Fruit fly (Drosophila melanogaster): ENCODE results near the gene Ir94c.

Gene Ir94c

dm6 chr3R:22145425-22146411 is 26.5 kb upstream of the Ir94c start (continued):
- peak; percentile 56 for TF ChIP-seq lab (GFP tag; optimal IDR thresholded peaks at IDR 0.05)
- TF ChIP-seq maf-S (GFP tag; optimal IDR thresholded peaks at IDR 0.05) = peak; percentile 23
- peak; percentile 44 for TF ChIP-seq stwl (tag; optimal IDR thresholded peaks at IDR 0.05)
- TF ChIP-seq Dbx (GFP tag; IDR thresholded peaks at IDR 0.05) = no peak
- no peak for TF ChIP-seq Dek (tag; optimal IDR thresholded peaks at IDR 0.05)
- no peak for TF ChIP-seq CG13894 (tag; optimal IDR thresholded peaks at IDR 0.05)
- TF ChIP-seq Trl (optimal IDR thresholded peaks at IDR 0.05) = no peak
- peak; percentile 73 for TF ChIP-seq Trl (GFP tag; optimal IDR thresholded peaks at IDR 0.05)
- peak; percentile 23; the same call in 1 of the 2 replicates for TF ChIP-seq wdn (GFP tag; IDR thresholded peaks at IDR 0.05)
- TF ChIP-seq Hey (tag; optimal IDR thresholded peaks at IDR 0.05) = no peak
- TF ChIP-seq CG7987 (GFP tag; optimal IDR thresholded peaks at IDR 0.05) = peak; percentile 45
- no peak for TF ChIP-seq ash1 (GFP tag; optimal IDR thresholded peaks at IDR 0.05)
- TF ChIP-seq Doc2 (GFP tag; IDR thresholded peaks at IDR 0.05) = no peak
- peak; percentile 3 for TF ChIP-seq CHES-1-like (GFP tag; optimal IDR thresholded peaks at IDR 0.05)
- TF ChIP-seq pzg (GFP tag; optimal IDR thresholded peaks at IDR 0.05) = no peak
- TF ChIP-seq Myb (GFP tag; optimal IDR thresholded peaks at IDR 0.05) = no peak
- TF ChIP-seq CG8089 (GFP tag; optimal IDR thresholded peaks at IDR 0.05) = peak; percentile 25
- peak; percentile 42 for TF ChIP-seq CG18764 (GFP tag; optimal IDR thresholded peaks at IDR 0.05)
- TF ChIP-seq CG17912 (GFP tag; optimal IDR thresholded peaks at IDR 0.05) = no peak
- TF ChIP-seq gce (GFP tag; IDR thresholded peaks at IDR 0.05) = peak; percentile 78; the same call in 1 of the 3 replicates
- TF ChIP-seq Abd-B (GFP tag; optimal IDR thresholded peaks at IDR 0.05) = peak; percentile 76
- TF ChIP-seq CG10654 (GFP tag; optimal IDR thresholded peaks at IDR 0.05) = peak; percentile 63
- TF ChIP-seq amos (GFP tag; IDR thresholded peaks at IDR 0.05; ENCODE audit: partially characterized antibody) = no peak
- peak; percentile 11 for TF ChIP-seq cato (GFP tag; optimal IDR thresholded peaks at IDR 0.05; ENCODE audit: borderline replicate concordance)
- no peak for TF ChIP-seq ham (GFP tag; IDR thresholded peaks at IDR 0.05)
- peak in 1 of 2 experiments; percentile 90 for TF ChIP-seq bsh (GFP tag; optimal IDR thresholded peaks at IDR 0.05)
- TF ChIP-seq Sox102F (GFP tag; optimal IDR thresholded peaks at IDR 0.05) = peak; percentile 83
- no peak for TF ChIP-seq Opbp (GFP tag; IDR thresholded peaks at IDR 0.05; ENCODE audit: partially characterized antibody)
- TF ChIP-seq ac (GFP tag; optimal IDR thresholded peaks at IDR 0.05) = peak; percentile 73
- no peak for TF ChIP-seq prd (optimal IDR thresholded peaks at IDR 0.05)
- TF ChIP-seq prd (GFP tag; IDR thresholded peaks at IDR 0.05) = peak; percentile 95
- peak; percentile 80 for TF ChIP-seq jumu (GFP tag; optimal IDR thresholded peaks at IDR 0.05)
- TF ChIP-seq CG11723 (GFP tag; optimal IDR thresholded peaks at IDR 0.05) = peak; percentile 35
- TF ChIP-seq vfl (GFP tag; optimal IDR thresholded peaks at IDR 0.05) = no peak
- TF ChIP-seq CG2116 (GFP tag; optimal IDR thresholded peaks at IDR 0.05) = no peak
- TF ChIP-seq CG17328 (GFP tag; IDR thresholded peaks at IDR 0.05) = peak; percentile 88
- no peak for TF ChIP-seq disco-r (GFP tag; optimal IDR thresholded peaks at IDR 0.05)
- no peak for TF ChIP-seq D (optimal IDR thresholded peaks at IDR 0.05)
- peak; percentile 78 for TF ChIP-seq D (GFP tag; optimal IDR thresholded peaks at IDR 0.05)
- TF ChIP-seq B-H1 (GFP tag; IDR thresholded peaks at IDR 0.05) = peak; percentile 67
- no peak for TF ChIP-seq fd3F (GFP tag; optimal IDR thresholded peaks at IDR 0.05)
- no peak for TF ChIP-seq vnd (GFP tag; IDR thresholded peaks at IDR 0.05; ENCODE audit: partially characterized antibody)
- TF ChIP-seq nau (GFP tag; optimal IDR thresholded peaks at IDR 0.05) = peak; percentile 51
- peak; percentile 61 for TF ChIP-seq CG9437 (GFP tag; optimal IDR thresholded peaks at IDR 0.05)
- TF ChIP-seq cas (GFP tag; IDR thresholded peaks at IDR 0.05) = no peak
- peak; percentile 50 for TF ChIP-seq CG17802 (tag; optimal IDR thresholded peaks at IDR 0.05)
- TF ChIP-seq CG13123 (GFP tag; optimal IDR thresholded peaks at IDR 0.05) = peak; percentile 13
- TF ChIP-seq CG12744 (GFP tag; optimal IDR thresholded peaks at IDR 0.05) = no peak
- peak; percentile 73 for TF ChIP-seq CG7556 (GFP tag; optimal IDR thresholded peaks at IDR 0.05)

Data from whole organism, embryonic.